Worm (Caenorhabditis elegans) whole organism, young adult: ENCODE data around the gene B0252.11.

ENCODE experiments used
- F39B2.1 ChIP-seq: fragments of 200-800 bp; sonication (Bioruptor generic); IDR thresholded peaks from 2 replicates; pipeline ENCODE4 v1.3.6; 2022; ENCODE audit warnings: missing genetic modification reagents, missing genetic modification characterization, missing compliant biosample characterization
- aptf-2 ChIP-seq: fragments of 200-800 bp; sonication (Bioruptor generic); conservative IDR thresholded peaks from 2 replicates; pipeline ENCODE4 v1.3.6; 2022; ENCODE audit warnings: missing genetic modification reagents, missing genetic modification characterization, missing compliant biosample characterization

- TF ChIP-seq F39B2.1 (GFP tag; lab: Robert Waterston, UW) (no peak), aptf-2 (GFP tag; lab: Robert Waterston, UW) (no peak)
These were observed 12.5 kb upstream of the B0252.11 start for ce11 chrII:6930072-6930471.
